Fruit fly (Drosophila melanogaster) whole organism, prepupa: ENCODE measurements around the gene CG32081.

Experiments
- CG11294 ChIP-seq: fragments of 200-800 bp; sonication (Bioruptor generic); IDR thresholded peaks from 2 replicates; pipeline ENCODE4 v1.3.6; 2022; ENCODE audit warnings: missing biosample characterization, missing genetic modification characterization
- CG11762 ChIP-seq: fragments of 200-800 bp; sonication (Bioruptor generic); optimal IDR thresholded peaks from 3 replicates; lab custom pipeline; 2016; ENCODE audit warnings: missing biosample characterization, missing genetic modification characterization; ENCODE audit not compliant: insufficient read depth
- CG11902 ChIP-seq: fragments of 200-800 bp; sonication (Bioruptor generic); optimal IDR thresholded peaks from 3 replicates; lab custom pipeline; 2016; ENCODE audit warnings: missing biosample characterization, missing genetic modification characterization
- CG15336 ChIP-seq: fragments of 200-800 bp; sonication (Bioruptor generic); IDR thresholded peaks from 2 replicates; pipeline ENCODE4 v1.3.6; 2022; ENCODE audit warnings: missing biosample characterization, missing genetic modification characterization
- CG1621 ChIP-seq: fragments of 200-800 bp; sonication (Bioruptor generic); optimal IDR thresholded peaks from 3 replicates; lab custom pipeline; 2018; ENCODE audit warnings: missing biosample characterization, mild to moderate bottlenecking, missing genetic modification characterization
- CG3032 ChIP-seq: fragments of 200-800 bp; optimal IDR thresholded peaks from 2 replicates; lab custom pipeline; 2019; ENCODE audit warnings: missing biosample characterization, mild to moderate bottlenecking, missing genetic modification characterization, moderate library complexity
- CG32006 ChIP-seq: fragments of 200-800 bp; sonication (Bioruptor generic); optimal IDR thresholded peaks from 3 replicates; lab custom pipeline; 2017; ENCODE audit warnings: missing biosample characterization, mild to moderate bottlenecking, missing genetic modification characterization
- CG4318 ChIP-seq: fragments of 200-800 bp; sonication (Bioruptor generic); optimal IDR thresholded peaks from 3 replicates; lab custom pipeline; 2017; ENCODE audit warnings: missing biosample characterization, mild to moderate bottlenecking, missing genetic modification characterization
- CG6276 ChIP-seq: fragments of 200-800 bp; sonication (Bioruptor generic); optimal IDR thresholded peaks from 2 replicates; lab custom pipeline; 2017; ENCODE audit warnings: missing biosample characterization, mild to moderate bottlenecking, missing genetic modification characterization
- CG6792 ChIP-seq: fragments of 200-800 bp; sonication (Bioruptor generic); optimal IDR thresholded peaks from 3 replicates; lab custom pipeline; 2016; ENCODE audit warnings: missing biosample characterization, missing genetic modification characterization
- CG6808 ChIP-seq: fragments of 200-800 bp; sonication (Bioruptor generic); optimal IDR thresholded peaks from 3 replicates; lab custom pipeline; 2017; ENCODE audit warnings: missing biosample characterization, missing genetic modification characterization, mild to moderate bottlenecking, moderate library complexity, missing genetic modification reagents
- CG6854 ChIP-seq: fragments of 200-800 bp; sonication (Bioruptor generic); optimal IDR thresholded peaks from 2 replicates; lab custom pipeline; 2017; ENCODE audit warnings: missing biosample characterization, mild to moderate bottlenecking, missing genetic modification characterization
- CG7368 ChIP-seq: fragments of 200-800 bp; sonication (Bioruptor generic); optimal IDR thresholded peaks from 3 replicates; lab custom pipeline; 2016; ENCODE audit warnings: missing biosample characterization, missing genetic modification characterization
- CG8119 ChIP-seq: fragments of 200-800 bp; sonication (Bioruptor generic); IDR thresholded peaks from 3 replicates; pipeline ENCODE4 v1.3.6; 2022; ENCODE audit warnings: missing biosample characterization, missing genetic modification characterization
- CG8319 ChIP-seq: fragments of 200-800 bp; sonication (Bioruptor generic); optimal IDR thresholded peaks from 3 replicates; lab custom pipeline; 2016; ENCODE audit warnings: missing biosample characterization, missing genetic modification characterization
- Eip75B ChIP-seq: fragments of 200-800 bp; sonication (Bioruptor generic); optimal IDR thresholded peaks from 3 replicates; lab custom pipeline; 2016; ENCODE audit warnings: missing biosample characterization, missing genetic modification characterization
- Eip78C ChIP-seq: fragments of 200-800 bp; sonication (Bioruptor generic); peaks from one replicate; lab custom pipeline; 2016; ENCODE audit warnings: missing biosample characterization, missing genetic modification characterization
- Gug ChIP-seq: fragments of 200-800 bp; sonication (Bioruptor generic); IDR thresholded peaks from 2 replicates; pipeline ENCODE4 v1.3.6; 2022; ENCODE audit warnings: missing biosample characterization, missing genetic modification characterization
- Met ChIP-seq: fragments of 200-800 bp; sonication (Bioruptor generic); optimal IDR thresholded peaks from 3 replicates; lab custom pipeline; 2016; ENCODE audit warnings: missing biosample characterization, missing genetic modification characterization
- OdsH ChIP-seq: fragments of 200-800 bp; sonication (Bioruptor generic); optimal IDR thresholded peaks from 3 replicates; lab custom pipeline; 2016; ENCODE audit warnings: missing biosample characterization, missing genetic modification characterization
- dsx ChIP-seq: fragments of 200-800 bp; optimal IDR thresholded peaks from 3 replicates; lab custom pipeline; 2019; ENCODE audit warnings: missing biosample characterization, mild to moderate bottlenecking, missing genetic modification characterization, moderate library complexity; ENCODE audit not compliant: poor library complexity, severe bottlenecking
- eg ChIP-seq: fragments of 200-800 bp; sonication (Bioruptor generic); IDR thresholded peaks from 3 replicates; pipeline ENCODE4 v1.3.6; 2022; ENCODE audit warnings: missing biosample characterization, missing genetic modification characterization
- fd85E ChIP-seq: fragments of 200-800 bp; sonication (Bioruptor generic); optimal IDR thresholded peaks from 3 replicates; lab custom pipeline; 2016; ENCODE audit warnings: missing biosample characterization, missing genetic modification characterization
- fkh ChIP-seq: fragments of 200-800 bp; sonication (Bioruptor generic); optimal IDR thresholded peaks from 3 replicates; lab custom pipeline; 2017; ENCODE audit warnings: missing biosample characterization, mild to moderate bottlenecking, missing genetic modification characterization, moderate library complexity
- net ChIP-seq: fragments of 200-800 bp; sonication (Bioruptor generic); optimal IDR thresholded peaks from 3 replicates; lab custom pipeline; 2016; ENCODE audit warnings: missing biosample characterization, missing genetic modification characterization
- pdm3 ChIP-seq: fragments of 200-800 bp; sonication (Bioruptor generic); optimal IDR thresholded peaks from 3 replicates; lab custom pipeline; 2016; ENCODE audit warnings: missing biosample characterization, missing genetic modification characterization
- spab ChIP-seq: fragments of 200-800 bp; sonication (Bioruptor generic); optimal IDR thresholded peaks from 2 replicates; lab custom pipeline; 2017; ENCODE audit warnings: missing biosample characterization, mild to moderate bottlenecking, missing genetic modification characterization, missing genetic modification reagents
- ss ChIP-seq, 2 experiments: fragments of 200-800 bp; sonication (Bioruptor generic); optimal IDR thresholded peaks; 2 replicates in 1 of 2; 3 replicates in 1 of 2; lab custom pipeline; 2017 to 2018; ENCODE audit warnings: mild to moderate bottlenecking in 2 of 2, missing biosample characterization in 2 of 2, missing genetic modification characterization in 2 of 2, moderate library complexity in 1 of 2
- svp ChIP-seq: fragments of 200-800 bp; sonication (Bioruptor generic); peaks from one replicate; lab custom pipeline; 2016; ENCODE audit warnings: missing biosample characterization, missing genetic modification characterization
- topi ChIP-seq: fragments of 200-800 bp; sonication (Bioruptor generic); optimal IDR thresholded peaks from 3 replicates; lab custom pipeline; 2016; ENCODE audit warnings: missing biosample characterization, missing genetic modification characterization
- vri ChIP-seq: fragments of 200-800 bp; sonication (Bioruptor generic); optimal IDR thresholded peaks from 3 replicates; lab custom pipeline; 2016; ENCODE audit warnings: missing biosample characterization, mild to moderate bottlenecking, missing genetic modification characterization

Gene CG32081

dm6 chr3L:10997240-10997830, 30.0 kb upstream of the CG32081 start:
- TF ChIP-seq svp (GFP tag; lab: Kevin White, UChicago), result peak; percentile 97
- TF ChIP-seq CG11294 (GFP tag; lab: Robert Waterston, UW), result 0 out of 2 replicates have a peak, but pooled peaks have one; percentile 6
- no peak for TF ChIP-seq CG8119 (GFP tag; lab: Robert Waterston, UW)

- TF ChIP-seq CG6792 (no peak), eg (GFP tag; lab: Robert Waterston, UW) (no peak), Met (GFP tag; lab: Kevin White, UChicago) (no peak), Eip78C (GFP tag; lab: Kevin White, UChicago) (no peak), CG15336 (no peak), pdm3 (GFP tag; lab: Kevin White, UChicago) (no peak), CG3032 (tag; lab: Kevin White, UChicago) (no peak), CG4318 (GFP tag; lab: Kevin White, UChicago) (no peak), CG6808 (GFP tag; lab: Kevin White, UChicago) (no peak), CG11762 (GFP tag; lab: Kevin White, UChicago) (no peak)
These were observed 27.8 kb upstream of the CG32081 start for dm6 chr3L:10999558-10999957.

- no peak for TF ChIP-seq dsx (GFP tag; lab: Kevin White, UChicago)
- no peak for TF ChIP-seq spab (GFP tag; lab: Kevin White, UChicago)
- TF ChIP-seq CG11902 (GFP tag; lab: Kevin White, UChicago), result no peak
- TF ChIP-seq CG32006 (GFP tag; lab: Kevin White, UChicago), result no peak
- no peak for TF ChIP-seq ss (GFP tag; optimal IDR thresholded peaks at IDR 0.05; lab: Kevin White, UChicago)
- no peak for TF ChIP-seq CG6276 (GFP tag; lab: Kevin White, UChicago)
- TF ChIP-seq Eip75B (GFP tag; lab: Kevin White, UChicago), result no peak
- no peak for TF ChIP-seq vri (GFP tag; lab: Kevin White, UChicago)
- TF ChIP-seq Gug (GFP tag; lab: Robert Waterston, UW), result no peak
- no peak for TF ChIP-seq CG8319 (GFP tag; lab: Kevin White, UChicago)
- TF ChIP-seq fd85E, result no peak
- no peak for TF ChIP-seq OdsH
- no peak for TF ChIP-seq CG1621
- TF ChIP-seq topi, result no peak
These were observed 25.7 kb upstream of the CG32081 start for dm6 chr3L:11001719-11002118.

DNA sequence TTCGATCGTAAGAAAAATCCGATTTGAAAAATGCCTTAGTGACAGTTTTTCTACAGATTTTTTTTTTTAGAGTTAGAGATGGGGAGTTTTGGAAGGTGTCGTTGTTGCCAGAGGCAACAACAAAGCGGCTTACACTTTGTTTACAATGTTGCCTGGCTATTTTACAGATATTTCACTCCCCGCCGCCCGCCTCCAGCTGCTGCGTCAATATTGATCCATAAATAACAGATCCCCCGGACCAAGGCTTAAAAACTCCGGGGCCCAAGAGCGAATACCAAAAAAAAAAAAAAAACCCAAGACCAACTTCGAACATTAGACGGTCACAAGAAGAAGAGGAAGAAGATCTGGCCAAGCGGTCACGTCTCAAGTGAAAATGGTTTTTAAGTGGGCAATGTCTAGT, 24.5 kb upstream of the CG32081 start:
- TF ChIP-seq CG4318 (GFP tag; lab: Kevin White, UChicago), result no peak
- peak; percentile 53 for TF ChIP-seq fkh (GFP tag; lab: Kevin White, UChicago)

dm6 chr3L:11003980-11004379, 23.4 kb upstream of the CG32081 start:
- TF ChIP-seq CG6854 (peak; percentile 11), CG6792 (no peak), svp (GFP tag; lab: Kevin White, UChicago) (peak; percentile 31), fkh (GFP tag; lab: Kevin White, UChicago) (peak; percentile 83), CG7368 (GFP tag; lab: Kevin White, UChicago) (no peak), net (GFP tag; lab: Kevin White, UChicago) (no peak)
